Fruit fly (Drosophila melanogaster): ENCODE results near the gene CG31917.

Gene CG31917

dm6 chr2L:4999389-5000032 lies 11.1 kb downstream of the CG31917 start (continued):
- TF ChIP-seq ems (GFP tag; optimal IDR thresholded peaks at IDR 0.05) (peak; percentile 61), Usf (GFP tag; optimal IDR thresholded peaks at IDR 0.05) (peak; percentile 46), ind (GFP tag; optimal IDR thresholded peaks at IDR 0.05) (peak; percentile 83), CG11093 (GFP tag; IDR thresholded peaks at IDR 0.05) (peak; percentile 69), klu (GFP tag; IDR thresholded peaks at IDR 0.05) (0 out of 2 replicates have a peak, but pooled peaks have one; percentile 47), CG13894 (tag; optimal IDR thresholded peaks at IDR 0.05) (peak; percentile 33), trem (tag; optimal IDR thresholded peaks at IDR 0.05) (peak; percentile 24), lbe (GFP tag; optimal IDR thresholded peaks at IDR 0.05) (no peak), otp (GFP tag; IDR thresholded peaks at IDR 0.05) (peak; percentile 61; the same call in 2 of the 3 replicates), crp (GFP tag; optimal IDR thresholded peaks at IDR 0.05) (no peak), CG14860 (GFP tag; IDR thresholded peaks at IDR 0.05; ENCODE audit: partially characterized antibody) (no peak), CG7786 (GFP tag; optimal IDR thresholded peaks at IDR 0.05) (peak; percentile 58), Ssrp (tag; optimal IDR thresholded peaks at IDR 0.05) (peak; percentile 40), dan (GFP tag; IDR thresholded peaks at IDR 0.05) (no peak), Kr (GFP tag; optimal IDR thresholded peaks at IDR 0.05) (no peak), yki (optimal IDR thresholded peaks at IDR 0.05) (no peak), sim (GFP tag; IDR thresholded peaks at IDR 0.05) (0 out of 2 replicates have a peak, but pooled peaks have one; percentile 41), CG9437 (GFP tag; optimal IDR thresholded peaks at IDR 0.05) (no peak), CG6854 (GFP tag; optimal IDR thresholded peaks at IDR 0.05) (peak; percentile 36), CG7987 (GFP tag; optimal IDR thresholded peaks at IDR 0.05) (no peak), bbx (GFP tag; IDR thresholded peaks at IDR 0.05; ENCODE audit: partially characterized antibody) (no peak), Pdp1 (GFP tag; optimal IDR thresholded peaks at IDR 0.05) (peak; percentile 69 to 89), CG7839 (tag; optimal IDR thresholded peaks at IDR 0.05) (peak; percentile 78), cas (GFP tag; IDR thresholded peaks at IDR 0.05) (no peak), jumu (GFP tag; optimal IDR thresholded peaks at IDR 0.05) (peak; percentile 48), Meics (GFP tag; optimal IDR thresholded peaks at IDR 0.05) (peak; percentile 61), Elba2 (GFP tag; optimal IDR thresholded peaks at IDR 0.05) (no peak), z (GFP tag; IDR thresholded peaks at IDR 0.05) (no peak), Adf1 (GFP tag; IDR thresholded peaks at IDR 0.05) (no peak), Gsc (GFP tag; IDR thresholded peaks at IDR 0.05) (0 out of 2 replicates have a peak, but pooled peaks have one; percentile 33), run (tag; optimal IDR thresholded peaks at IDR 0.05) (no peak), fd3F (GFP tag; optimal IDR thresholded peaks at IDR 0.05) (peak; percentile 58), HLH54F (GFP tag; optimal IDR thresholded peaks at IDR 0.05) (peak; percentile 64), NK7.1 (GFP tag; optimal IDR thresholded peaks at IDR 0.05) (no peak), zfh2 (GFP tag; optimal IDR thresholded peaks at IDR 0.05) (peak; percentile 46), Hand (GFP tag; optimal IDR thresholded peaks at IDR 0.05) (peak; percentile 11), CG34422 (GFP tag; IDR thresholded peaks at IDR 0.05) (peak; percentile 74; the same call in 2 of the 3 replicates), schlank (tag; optimal IDR thresholded peaks at IDR 0.05) (peak; percentile 52), Dref (GFP tag; IDR thresholded peaks at IDR 0.05) (no peak), nau (GFP tag; optimal IDR thresholded peaks at IDR 0.05) (no peak), tll (GFP tag; optimal IDR thresholded peaks at IDR 0.05) (no peak), CG1792 (GFP tag; optimal IDR thresholded peaks at IDR 0.05) (peak; percentile 37), btn (GFP tag; optimal IDR thresholded peaks at IDR 0.05) (peak; percentile 75), dimm (GFP tag; IDR thresholded peaks at IDR 0.05) (0 out of 2 replicates have a peak, but pooled peaks have one; percentile 25), CG17186 (GFP tag; optimal IDR thresholded peaks at IDR 0.05) (no peak), tin (GFP tag; optimal IDR thresholded peaks at IDR 0.05) (peak; percentile 69), Lim3 (GFP tag; IDR thresholded peaks at IDR 0.05) (no peak), Hr51 (GFP tag; optimal IDR thresholded peaks at IDR 0.05) (peak; percentile 36 to 64), CG15269 (tag; optimal IDR thresholded peaks at IDR 0.05) (peak; percentile 80), ERR (GFP tag; optimal IDR thresholded peaks at IDR 0.05) (peak; percentile 12)

All from whole organism, embryonic.